Fruit fly (Drosophila melanogaster) whole organism: ENCODE results near the gene gish.

Source experiments
- CG8478 ChIP-seq: fragments of >200 bp; optimal IDR thresholded peaks from 2 replicates; lab custom pipeline; 2018; ENCODE audit warnings: inconsistent platforms
- Dll ChIP-seq: fragments of >200 bp; optimal IDR thresholded peaks from 2 replicates; lab custom pipeline; 2017
- EcR ChIP-seq, 2 experiments: fragments of >200 bp; optimal IDR thresholded peaks; 2 replicates each; lab custom pipeline; 2017; ENCODE audit warnings: missing biosample characterization in 2 of 2, missing genetic modification characterization in 2 of 2, missing genetic modification reagents in 2 of 2
- psq ChIP-seq: fragments of >200 bp; optimal IDR thresholded peaks from 2 replicates; lab custom pipeline; 2017
- usp ChIP-seq: fragments of >200 bp; optimal IDR thresholded peaks from 2 replicates; lab custom pipeline; 2017; ENCODE audit warnings: missing biosample characterization, missing genetic modification characterization, mixed read lengths

DNA sequence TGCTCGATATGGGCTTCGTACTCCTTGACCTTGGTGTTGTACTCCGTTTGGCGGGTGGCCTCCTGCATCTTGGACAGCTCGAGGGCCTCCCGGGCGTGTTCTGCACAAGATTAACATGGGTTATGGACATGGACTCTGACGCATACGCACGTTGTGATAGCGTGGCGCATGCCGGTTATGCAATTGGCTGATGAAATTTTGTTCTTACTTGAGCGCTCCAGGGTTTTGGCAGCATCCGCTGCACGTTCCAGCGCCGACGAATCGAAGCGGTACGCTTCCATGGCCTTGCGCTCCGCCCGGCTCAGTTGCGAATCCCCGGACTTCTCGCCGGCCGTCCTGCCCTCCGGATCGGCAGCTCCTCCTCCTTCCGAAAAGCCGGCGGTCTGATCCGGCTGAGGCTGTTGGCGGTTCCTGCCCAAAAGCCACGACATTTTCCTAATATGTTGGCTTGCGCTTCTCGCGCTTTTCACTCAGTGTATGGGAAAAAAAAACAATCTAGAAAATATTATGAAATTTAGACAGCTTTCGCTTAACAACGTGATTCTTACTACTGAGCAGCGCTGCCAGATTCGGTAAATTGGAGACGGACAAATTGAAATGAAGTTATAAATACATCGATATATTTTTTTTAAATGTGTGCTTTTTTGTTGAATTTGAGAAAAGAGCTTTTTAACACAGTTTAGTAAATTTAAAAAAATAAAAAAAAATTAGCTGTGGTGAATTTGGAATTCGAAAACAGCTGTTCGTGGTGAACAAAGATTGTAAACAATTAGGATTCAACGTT is 8.5 kb upstream of the gish start, which contains the start of the genes bor and asun:
- TF ChIP-seq Dll (lab: Kevin White, UChicago) (no peak), CG8478 (lab: Kevin White, UChicago) (no peak), usp (GFP tag; lab: Kevin White, UChicago) (no peak), psq (no peak), EcR (GFP tag; optimal IDR thresholded peaks at IDR 0.05; lab: Kevin White, UChicago) (no peak)
